Worm (Caenorhabditis elegans) whole organism, late embryonic: ENCODE measurements around the gene irld-60.

Experiments used
- ama-1 ChIP-seq: fragments of 150-350 bp; optimal IDR thresholded peaks from 2 replicates; lab custom pipeline; 2014
- ceh-18 ChIP-seq: sonication (generic microtip); optimal IDR thresholded peaks from 2 replicates; lab custom pipeline; 2016; ENCODE audit warnings: missing genetic modification characterization, missing compliant biosample characterization
- che-1 ChIP-seq: sonication (generic microtip); optimal IDR thresholded peaks from 2 replicates; lab custom pipeline; 2016; ENCODE audit warnings: mild to moderate bottlenecking, missing genetic modification characterization, missing compliant biosample characterization
- dve-1 ChIP-seq: sonication (generic microtip); optimal IDR thresholded peaks from 2 replicates; lab custom pipeline; 2017; ENCODE audit warnings: antibody characterized with exemption, mild to moderate bottlenecking, missing genetic modification characterization, missing compliant biosample characterization
- fax-1 ChIP-seq: sonication (generic microtip); optimal IDR thresholded peaks from 2 replicates; lab custom pipeline; 2016; ENCODE audit warnings: missing genotype, missing genetic modification characterization, missing compliant biosample characterization
- hlh-15 ChIP-seq: sonication (generic microtip); optimal IDR thresholded peaks from 2 replicates; lab custom pipeline; 2016; ENCODE audit warnings: missing genetic modification characterization, missing compliant biosample characterization
- odd-2 ChIP-seq: sonication (generic microtip); optimal IDR thresholded peaks from 2 replicates; lab custom pipeline; 2017; ENCODE audit warnings: antibody characterized with exemption, mild to moderate bottlenecking, missing genetic modification characterization, missing compliant biosample characterization
- unc-42 ChIP-seq: sonication (generic microtip); optimal IDR thresholded peaks from 2 replicates; lab custom pipeline; 2016; ENCODE audit warnings: missing genotype, missing genetic modification characterization, missing compliant biosample characterization

DNA sequence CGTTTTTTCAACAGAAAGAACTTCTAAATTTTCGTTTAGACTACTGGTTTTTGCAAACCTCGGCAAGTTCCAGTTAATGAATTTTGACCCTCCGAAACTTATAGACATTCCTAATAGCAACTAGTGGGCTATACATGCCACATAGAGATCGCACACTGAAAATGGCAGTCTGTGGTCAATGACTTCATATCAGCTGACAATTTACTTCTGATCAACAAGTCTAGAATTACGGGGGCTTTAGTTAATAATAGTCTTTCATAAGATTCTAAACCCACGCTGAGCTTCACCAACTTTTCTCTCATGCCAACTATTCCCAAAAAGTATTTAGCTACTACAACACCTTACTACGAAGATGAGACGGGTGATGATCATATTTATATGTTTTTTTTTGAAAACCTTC, 6.6 kb upstream of the irld-60 start, which contains the start of gene srw-9:
- TF ChIP-seq fax-1 (tag; lab: Kevin White, UChicago) (no peak), odd-2 (no peak), ceh-18 (tag; lab: Kevin White, UChicago) (no peak), ama-1 (lab: Kevin White, UChicago) (no peak), che-1 (tag; lab: Kevin White, UChicago) (no peak), dve-1 (tag; lab: Kevin White, UChicago) (no peak), unc-42 (no peak), hlh-15 (no peak)
